Worm (Caenorhabditis elegans): ENCODE results near the gene F12E12.6.
"Not testable (repeated sequence)": the region's sequence is repeated elsewhere in the genome, so short reads cannot be mapped to it uniquely, and the experiment has no call there.

The F12E12.6 gene

DNA sequence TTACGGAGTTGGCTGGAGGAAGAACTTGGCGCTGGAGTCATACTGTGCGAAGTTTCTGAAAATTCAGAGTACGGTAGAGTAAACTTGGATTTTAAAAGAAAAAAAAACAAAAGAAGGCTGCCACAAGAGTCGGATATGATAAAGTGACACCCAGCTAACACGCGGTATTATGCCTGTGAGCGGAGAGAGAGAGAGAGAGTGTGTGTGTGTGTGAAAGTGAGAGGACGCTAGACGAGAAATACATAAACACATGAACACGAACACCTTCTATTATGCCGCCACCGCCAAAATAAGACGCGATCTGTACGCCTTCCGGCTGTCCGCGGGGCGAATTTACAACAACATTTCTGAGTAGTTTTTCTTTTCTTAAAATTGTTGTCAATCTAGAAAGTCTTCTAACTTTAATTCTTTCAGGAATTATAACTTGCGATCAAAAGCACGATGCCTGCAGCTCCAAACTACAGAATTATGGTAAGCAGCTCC lies at the start of gene F12E12.6:
Gene F12E12.6, minus strand, starts transcription at position 51 of the 483 bp plus-strand sequence.
- TF ChIP-seq W03F9.2 (tag; optimal IDR thresholded peaks at IDR 0.05) = no peak
- no peak for TF ChIP-seq him-1 (tag; optimal IDR thresholded peaks at IDR 0.05)
- no peak for TF ChIP-seq dao-5 (tag; optimal IDR thresholded peaks at IDR 0.05)

DNA sequence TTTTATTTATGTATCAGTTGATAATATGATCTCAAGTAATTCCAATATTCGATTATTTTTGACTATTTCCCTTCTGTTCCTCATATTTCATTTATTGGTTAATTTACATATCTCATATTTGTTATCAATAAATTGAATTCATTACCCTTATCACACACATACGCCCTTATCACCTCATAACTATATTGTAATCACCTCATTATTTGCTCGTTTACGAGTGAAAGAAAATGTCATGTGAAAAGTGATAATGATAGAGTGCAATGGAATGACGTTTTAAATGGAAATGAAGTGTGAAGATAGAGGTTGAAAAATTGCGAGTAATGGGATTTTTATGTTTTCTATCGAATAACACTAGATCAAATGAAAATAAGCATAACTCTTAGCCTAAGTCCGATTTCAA lies 49.8 kb upstream of the F12E12.6 start:
- no peak for TF ChIP-seq him-1 (tag; optimal IDR thresholded peaks at IDR 0.05)

ce11 chrII:3785756-3786155 lies 49.0 kb upstream of the F12E12.6 start:
- TF ChIP-seq him-1 (tag; optimal IDR thresholded peaks at IDR 0.05) = no peak
- no peak for TF ChIP-seq W03F9.2 (tag; optimal IDR thresholded peaks at IDR 0.05)
- no peak for TF ChIP-seq dao-5 (tag; optimal IDR thresholded peaks at IDR 0.05)

ce11 chrII:3785257-3785656 lies 48.5 kb upstream of the F12E12.6 start, which contains the start of gene T24E12.1:
Gene T24E12.1 (plus strand): TSS chrII:3785557.
- no peak for TF ChIP-seq W03F9.2 (tag; optimal IDR thresholded peaks at IDR 0.05)
- no peak for TF ChIP-seq him-1 (tag; optimal IDR thresholded peaks at IDR 0.05)
- no peak for TF ChIP-seq dao-5 (tag; optimal IDR thresholded peaks at IDR 0.05)

- TF ChIP-seq W03F9.2 (tag; optimal IDR thresholded peaks at IDR 0.05) = no peak
- no peak for TF ChIP-seq him-1 (tag; optimal IDR thresholded peaks at IDR 0.05)
- no peak for TF ChIP-seq dao-5 (tag; optimal IDR thresholded peaks at IDR 0.05)
Measured at ce11 chrII:3782309-3783000, 45.7 kb upstream of the F12E12.6 start, which contains the start of gene T24E12.2. Gene T24E12.2 (plus strand): TSS chrII:3782950.

DNA sequence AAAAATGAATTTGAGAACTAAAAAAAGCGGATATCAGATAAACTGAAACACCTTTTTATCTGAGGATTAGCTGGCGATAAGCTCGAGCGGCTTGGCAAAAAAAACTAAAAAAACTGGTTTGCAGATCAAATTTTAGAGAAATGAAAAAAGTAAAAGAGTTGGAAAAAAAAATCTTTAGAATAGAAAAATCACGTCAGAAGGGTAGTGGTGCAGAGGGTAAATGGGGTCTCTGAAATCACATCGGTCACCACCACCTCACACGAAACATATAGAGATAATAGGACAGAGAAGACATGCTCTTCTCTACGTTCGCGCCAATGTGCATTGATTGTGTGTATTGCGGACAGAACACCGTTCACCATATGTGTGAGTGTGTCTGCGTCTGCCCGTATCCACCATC lies 44.5 kb upstream of the F12E12.6 start:
- TF ChIP-seq dao-5 (tag; optimal IDR thresholded peaks at IDR 0.05) = no peak
- no peak for TF ChIP-seq him-1 (tag; optimal IDR thresholded peaks at IDR 0.05)
- no peak for TF ChIP-seq W03F9.2 (tag; optimal IDR thresholded peaks at IDR 0.05)

DNA sequence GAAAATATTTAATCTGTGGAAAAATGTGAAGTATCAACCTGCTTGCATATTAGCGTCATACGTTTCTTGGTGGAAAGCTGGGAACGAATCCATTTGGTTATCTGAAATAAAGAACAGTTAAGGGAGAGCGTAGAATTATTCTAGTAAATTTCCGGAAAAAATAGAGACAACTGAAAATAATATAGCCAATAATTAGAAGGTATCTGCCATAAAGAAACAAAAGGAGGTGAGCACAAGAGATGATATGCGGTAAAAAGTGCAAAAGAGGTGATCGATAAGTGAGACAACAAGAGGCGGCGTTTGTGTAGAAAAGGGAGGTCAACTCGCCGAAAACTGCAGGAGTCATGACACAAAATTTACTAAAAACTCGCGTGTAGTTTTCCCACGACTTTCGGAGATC lies 42.7 kb upstream of the F12E12.6 start, which contains the start of gene T24E12.11:
Gene T24E12.11, minus strand, starts transcription at position 101 of the 400 bp plus-strand sequence.
- TF ChIP-seq him-1 (tag; optimal IDR thresholded peaks at IDR 0.05) (no peak), dao-5 (tag; optimal IDR thresholded peaks at IDR 0.05) (no peak)

DNA sequence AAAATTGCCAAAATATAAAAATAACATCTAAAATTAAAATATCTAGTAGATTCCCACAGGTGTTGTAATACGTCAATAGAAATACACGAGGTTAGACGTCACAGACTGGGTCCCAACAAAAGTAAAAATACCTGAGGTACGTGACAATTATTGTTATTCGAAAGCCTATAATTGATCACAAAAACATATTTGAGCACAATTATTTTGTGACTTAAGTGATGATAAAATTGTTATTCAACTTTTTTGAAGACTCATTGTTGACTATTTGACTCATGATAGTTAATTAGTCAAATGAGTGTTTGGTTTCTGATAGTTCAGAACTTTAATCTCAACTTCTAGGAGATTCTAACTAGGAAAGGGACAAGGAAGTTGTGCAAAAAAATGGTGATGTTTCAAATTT lies 41.1 kb upstream of the F12E12.6 start:
- no peak for TF ChIP-seq dao-5 (tag; optimal IDR thresholded peaks at IDR 0.05)
- TF ChIP-seq him-1 (tag; optimal IDR thresholded peaks at IDR 0.05) = no peak
- no peak for TF ChIP-seq W03F9.2 (tag; optimal IDR thresholded peaks at IDR 0.05)

- no peak for TF ChIP-seq W03F9.2 (tag; optimal IDR thresholded peaks at IDR 0.05)
- TF ChIP-seq dao-5 (tag; optimal IDR thresholded peaks at IDR 0.05) = no peak
- TF ChIP-seq him-1 (tag; optimal IDR thresholded peaks at IDR 0.05) = no peak
Measured at ce11 chrII:3775719-3776118, 39.0 kb upstream of the F12E12.6 start, which contains the start of gene T24E12.3. Gene T24E12.3 (plus strand): TSS chrII:3776019.

DNA sequence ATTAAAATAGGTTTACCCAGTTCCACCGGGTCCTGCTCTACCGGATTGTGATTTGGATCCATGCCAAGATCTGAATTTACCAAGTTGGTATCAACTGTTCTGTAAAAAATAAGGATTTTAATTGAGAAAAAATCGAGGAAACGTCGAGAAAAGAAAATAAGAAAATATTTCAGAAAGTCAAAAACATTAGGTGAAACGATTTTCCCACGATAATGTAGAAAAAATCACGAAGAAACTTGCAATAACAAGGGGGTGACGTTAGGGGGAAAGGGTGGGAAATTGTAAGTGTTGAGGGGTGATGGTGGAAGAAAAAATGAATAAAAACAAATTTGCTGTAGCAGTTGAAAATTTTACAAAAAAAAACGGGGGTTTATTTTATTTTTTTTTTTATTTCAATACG lies 36.4 kb upstream of the F12E12.6 start, which contains the start of gene T24E12.10:
Gene T24E12.10, minus strand, starts transcription at position 101 of the 400 bp plus-strand sequence.
- TF ChIP-seq W03F9.2 (tag; optimal IDR thresholded peaks at IDR 0.05) = no peak
- no peak for TF ChIP-seq him-1 (tag; optimal IDR thresholded peaks at IDR 0.05)
- TF ChIP-seq dao-5 (tag; optimal IDR thresholded peaks at IDR 0.05) = no peak

DNA sequence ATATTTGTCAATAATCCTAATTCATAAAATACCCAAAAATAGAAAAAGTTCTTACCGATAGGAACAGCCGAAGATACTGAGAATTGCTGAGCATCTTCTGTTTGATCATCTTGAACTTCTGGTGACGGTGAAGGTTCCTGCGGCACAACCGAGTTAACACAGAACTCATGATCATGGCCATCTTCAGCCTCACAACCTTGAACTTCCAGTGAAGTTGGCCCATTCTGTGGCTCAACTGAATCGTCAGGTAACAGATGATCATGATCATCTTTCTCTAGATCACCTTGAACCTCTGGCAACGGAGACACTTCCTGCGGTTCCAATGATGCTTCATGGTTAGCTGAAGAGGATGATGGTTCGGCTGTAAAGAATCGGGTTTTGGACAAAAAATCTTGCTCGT lies 34.9 kb upstream of the F12E12.6 start:
- TF ChIP-seq dao-5 (tag; optimal IDR thresholded peaks at IDR 0.05) = no peak
- no peak for TF ChIP-seq him-1 (tag; optimal IDR thresholded peaks at IDR 0.05)
- no peak for TF ChIP-seq W03F9.2 (tag; optimal IDR thresholded peaks at IDR 0.05)

ce11 chrII:3764486-3764885 lies 27.7 kb upstream of the F12E12.6 start, which contains the start of gene srx-112:
Gene srx-112 (minus strand): TSS chrII:3764586.
- TF ChIP-seq dao-5 (tag; optimal IDR thresholded peaks at IDR 0.05) = no peak
- no peak for TF ChIP-seq him-1 (tag; optimal IDR thresholded peaks at IDR 0.05)
- no peak for TF ChIP-seq W03F9.2 (tag; optimal IDR thresholded peaks at IDR 0.05)

DNA sequence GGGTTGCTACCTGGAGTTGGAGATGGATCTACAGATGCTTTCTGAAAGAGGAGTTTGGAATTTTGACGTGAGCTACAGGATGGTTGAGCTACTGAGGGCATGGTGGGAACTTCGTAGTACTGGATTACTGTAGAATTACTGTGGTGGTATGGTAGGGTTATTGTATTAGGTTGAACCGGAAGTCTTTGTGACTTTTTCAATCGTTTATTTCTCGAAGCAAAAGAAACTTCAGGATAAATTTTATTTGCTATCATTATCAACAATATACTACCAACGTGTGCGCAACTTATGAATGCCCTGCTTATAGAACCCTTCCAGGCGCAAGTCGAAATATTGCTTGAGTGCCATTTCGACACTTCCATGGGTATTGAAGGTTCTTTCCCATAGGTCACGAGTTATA lies 24.9 kb upstream of the F12E12.6 start, which contains the start of gene T24E12.6:
Gene T24E12.6, minus strand, starts transcription at position 101 of the 400 bp plus-strand sequence.
- TF ChIP-seq W03F9.2, dao-5, him-1 (tag; optimal IDR thresholded peaks at IDR 0.05): not testable (repeated sequence)

ce11 chrII:3759010-3759409 lies 22.3 kb upstream of the F12E12.6 start, which contains the start of gene T24E12.12:
Gene T24E12.12 (plus strand): TSS chrII:3759290.
- TF ChIP-seq dao-5 (tag; optimal IDR thresholded peaks at IDR 0.05) = no peak
- TF ChIP-seq him-1 (tag; optimal IDR thresholded peaks at IDR 0.05) = no peak
- no peak for TF ChIP-seq W03F9.2 (tag; optimal IDR thresholded peaks at IDR 0.05)

All from whole organism, L4/young adult.